Comparison of ENCODE assay signal across 2 worm cellular contexts in the genomic region with DNA sequence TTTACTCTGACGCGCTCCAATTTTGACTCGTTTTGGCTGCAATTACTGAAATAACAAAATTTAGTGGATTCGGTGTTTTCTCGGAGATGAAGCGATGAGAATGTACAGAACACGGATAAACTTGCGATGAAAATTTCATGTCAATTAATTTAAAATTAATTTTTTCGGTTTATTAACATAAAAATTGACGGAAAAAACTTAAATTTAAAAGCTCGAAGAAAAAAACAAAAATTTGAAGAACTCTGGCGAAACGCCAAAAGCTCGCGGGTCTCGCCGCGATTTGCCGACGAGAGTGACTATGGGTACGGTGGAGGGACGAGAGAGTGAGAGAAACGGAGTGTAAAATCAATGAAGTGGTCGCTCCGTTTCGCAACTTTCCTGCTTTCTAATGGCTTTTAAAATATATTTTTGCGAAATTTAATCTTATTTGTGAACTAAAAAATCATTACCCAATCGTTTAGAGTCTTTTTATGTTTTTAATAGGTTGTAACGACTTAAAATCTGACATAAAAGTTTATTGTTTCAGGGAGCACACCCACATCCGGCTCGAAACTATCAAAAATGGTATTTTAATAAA.
A peak's percentile ranks its signal among the peaks of the same experiment; 100 is the strongest.
TF ChIP-seq lines count a peak whose summit lies in the region.

gmps-1 (minus strand) TSS at position 51 of the 577 bp plus-strand sequence.
cap-2 (plus strand) TSS at position 527 of the 577 bp plus-strand sequence.

TF ChIP-seq in whole organism, L1 larva, 84 proteins besides CTCF, POLR2A, EP300 and RAD21 (continued from another document):
- TF ChIP-seq ceh-82 (tag; optimal IDR thresholded peaks at IDR 0.05; lab: Kevin White, UChicago) (peak; percentile 96 to 99 (median 98)), lin-15B (tag; optimal IDR thresholded peaks at IDR 0.05; lab: Kevin White, UChicago) (peak; percentile 81), nhr-85 (tag; lab: Kevin White, UChicago) (peak; percentile 98), nhr-47 (tag; optimal IDR thresholded peaks at IDR 0.05; lab: Kevin White, UChicago) (peak; percentile 98), tbx-2 (tag; optimal IDR thresholded peaks at IDR 0.05; lab: Kevin White, UChicago) (peak; percentile 97), aly-2 (tag; optimal IDR thresholded peaks at IDR 0.05; lab: Kevin White, UChicago) (peak; percentile 93), jun-1 (tag; optimal IDR thresholded peaks at IDR 0.05; lab: Kevin White, UChicago) (peak; percentile 95), lsy-2 (tag; optimal IDR thresholded peaks at IDR 0.05; lab: Kevin White, UChicago) (peak; percentile 100), dsc-1 (tag; optimal IDR thresholded peaks at IDR 0.05; lab: Kevin White, UChicago) (peak; percentile 98), lin-35 (GFP tag; optimal IDR thresholded peaks at IDR 0.05; lab: Kevin White, UChicago) (peak; percentile 86 to 91), ets-5 (GFP tag; IDR thresholded peaks at IDR 0.05; lab: Robert Waterston, UW) (no peak), efl-3 (GFP tag; optimal IDR thresholded peaks at IDR 0.05; lab: Kevin White, UChicago) (peak; percentile 92), lin-14 (GFP tag; optimal IDR thresholded peaks at IDR 0.05; lab: Kevin White, UChicago) (peak; percentile 96), efl-1 (optimal IDR thresholded peaks at IDR 0.05; lab: Kevin White, UChicago) (peak; percentile 95 to 97), efl-1 (GFP tag; optimal IDR thresholded peaks at IDR 0.05 in 1 of 2; lab: Kevin White, UChicago) (peak; percentile 83 to 99), nhr-71 (tag; optimal IDR thresholded peaks at IDR 0.05; lab: Kevin White, UChicago) (peak; percentile 99), rnt-1 (tag; optimal IDR thresholded peaks at IDR 0.05; lab: Kevin White, UChicago) (peak; percentile 98), unc-30 (tag; optimal IDR thresholded peaks at IDR 0.05; lab: Kevin White, UChicago) (peak; percentile 49), unc-98 (GFP tag; IDR thresholded peaks at IDR 0.05; lab: Robert Waterston, UW) (peak; percentile 67; the same call in 1 of the 2 replicates), fkh-8 (tag; optimal IDR thresholded peaks at IDR 0.05; lab: Kevin White, UChicago) (peak; percentile 96), swsn-7 (tag; optimal IDR thresholded peaks at IDR 0.05; lab: Kevin White, UChicago) (peak; percentile 98), Y116A8C.19 (tag; optimal IDR thresholded peaks at IDR 0.05; lab: Kevin White, UChicago; ENCODE audit: borderline replicate concordance) (no peak), ztf-4 (tag; optimal IDR thresholded peaks at IDR 0.05; lab: Kevin White, UChicago) (peak; percentile 96), tlp-1 (tag; optimal IDR thresholded peaks at IDR 0.05; lab: Kevin White, UChicago) (no peak), nhr-77 (tag; optimal IDR thresholded peaks at IDR 0.05; lab: Kevin White, UChicago) (peak; percentile 90), unc-86 (tag; optimal IDR thresholded peaks at IDR 0.05; lab: Kevin White, UChicago) (peak; percentile 98), nhr-76 (tag; optimal IDR thresholded peaks at IDR 0.05; lab: Kevin White, UChicago) (no peak), irx-1 (tag; optimal IDR thresholded peaks at IDR 0.05; lab: Kevin White, UChicago) (peak; percentile 97), ztf-11 (tag; optimal IDR thresholded peaks at IDR 0.05; lab: Kevin White, UChicago) (peak; percentile 42 to 92)

TF ChIP-seq in whole organism, young adult, 124 proteins besides CTCF, POLR2A, EP300 and RAD21 (continued from another document):
- TF ChIP-seq tbx-9 (tag; optimal IDR thresholded peaks at IDR 0.05; lab: Kevin White, UChicago; ENCODE audit: borderline replicate concordance) (no peak), mxl-1 (tag; optimal IDR thresholded peaks at IDR 0.05; lab: Kevin White, UChicago) (no peak), attf-3 (GFP tag; conservative IDR thresholded peaks at IDR 0.05; lab: Robert Waterston, UW) (peak; percentile 78), ceh-79 (tag; optimal IDR thresholded peaks at IDR 0.05; lab: Kevin White, UChicago) (no peak), ama-1 (optimal IDR thresholded peaks at IDR 0.05; lab: Kevin White, UChicago) (no peak), ama-1 (GFP tag; optimal IDR thresholded peaks at IDR 0.05; lab: Kevin White, UChicago) (peak in 1 of 2 experiments; percentile 62), snpc-4 (GFP tag; optimal IDR thresholded peaks at IDR 0.05; lab: Kevin White, UChicago) (peak; percentile 49), snpc-4 (tag; optimal IDR thresholded peaks at IDR 0.05; lab: Kevin White, UChicago) (peak; percentile 2 to 87 (median 48)), dox-1 (GFP tag; IDR thresholded peaks at IDR 0.05; lab: Robert Waterston, UW) (peak; percentile 97), mes-4 (tag; optimal IDR thresholded peaks at IDR 0.05; lab: Kevin White, UChicago) (no peak), somi-1 (GFP tag; optimal IDR thresholded peaks at IDR 0.05; lab: Kevin White, UChicago) (peak; percentile 42), let-526 (GFP tag; IDR thresholded peaks at IDR 0.05; lab: Robert Waterston, UW) (peak; percentile 92), let-607 (tag; optimal IDR thresholded peaks at IDR 0.05; lab: Kevin White, UChicago) (peak; percentile 55 to 85), sptf-2 (GFP tag; optimal IDR thresholded peaks at IDR 0.05; lab: Kevin White, UChicago) (no peak), ceh-100 (GFP tag; IDR thresholded peaks at IDR 0.05; lab: Robert Waterston, UW) (peak; percentile 85), xnd-1 (tag; optimal IDR thresholded peaks at IDR 0.05; lab: Kevin White, UChicago) (peak; percentile 81), hmg-1.2 (GFP tag; IDR thresholded peaks at IDR 0.05; lab: Robert Waterston, UW) (peak; percentile 88), repo-1 (tag; optimal IDR thresholded peaks at IDR 0.05; lab: Kevin White, UChicago) (peak; percentile 95), F39B2.1 (GFP tag; IDR thresholded peaks at IDR 0.05; lab: Robert Waterston, UW) (peak; percentile 30; the same call in 1 of the 2 replicates), attf-6 (GFP tag; IDR thresholded peaks at IDR 0.05; lab: Robert Waterston, UW) (0 out of 2 replicates have a peak, but pooled peaks have one; percentile 30), Y53G8AR.9 (GFP tag; conservative IDR thresholded peaks at IDR 0.05; lab: Robert Waterston, UW) (peak; percentile 98), madf-3 (GFP tag; IDR thresholded peaks at IDR 0.05; lab: Robert Waterston, UW) (peak; percentile 92), lin-54 (GFP tag; optimal IDR thresholded peaks at IDR 0.05; lab: Kevin White, UChicago) (peak; percentile 92), ztf-3 (GFP tag; optimal IDR thresholded peaks at IDR 0.05; lab: Kevin White, UChicago) (peak; percentile 45), unc-130 (GFP tag; optimal IDR thresholded peaks at IDR 0.05; lab: Kevin White, UChicago) (peak; percentile 52), F57A8.1 (GFP tag; optimal IDR thresholded peaks at IDR 0.05; lab: Kevin White, UChicago) (no peak), B0336.3 (GFP tag; IDR thresholded peaks at IDR 0.05; lab: Robert Waterston, UW) (peak; percentile 95), K12H6.12 (tag; optimal IDR thresholded peaks at IDR 0.05; lab: Kevin White, UChicago) (peak; percentile 89), hsf-1 (GFP tag; IDR thresholded peaks at IDR 0.05; lab: Robert Waterston, UW) (peak; percentile 80), snpc-1.1 (tag; optimal IDR thresholded peaks at IDR 0.05; lab: Kevin White, UChicago; ENCODE audit: insufficient read depth) (peak; percentile 64), dpff-1 (tag; optimal IDR thresholded peaks at IDR 0.05; lab: Kevin White, UChicago) (no peak), F37B4.10 (GFP tag; IDR thresholded peaks at IDR 0.05; lab: Robert Waterston, UW) (no peak), akir-1 (GFP tag; optimal IDR thresholded peaks at IDR 0.05; lab: Kevin White, UChicago) (no peak), F55B11.4 (tag; optimal IDR thresholded peaks at IDR 0.05; lab: Kevin White, UChicago; ENCODE audit: borderline replicate concordance, insufficient read depth) (no peak), cebp-1 (GFP tag; IDR thresholded peaks at IDR 0.05; lab: Robert Waterston, UW) (peak; percentile 95), cebp-1 (tag; optimal IDR thresholded peaks at IDR 0.05; lab: Kevin White, UChicago) (peak; percentile 98)
